Fruit fly (Drosophila melanogaster): ENCODE results near the gene ssp3.

dm6 chr2L:18980982-18981381, 37.2 kb upstream of the ssp3 start:
- TF ChIP-seq Rel (GFP tag; optimal IDR thresholded peaks at IDR 0.05) = no peak
- no peak for TF ChIP-seq Rel (tag; optimal IDR thresholded peaks at IDR 0.05)
- TF ChIP-seq Vsx2 (GFP tag; optimal IDR thresholded peaks at IDR 0.05; ENCODE audit: partially characterized antibody) = no peak
- no peak for TF ChIP-seq psq (GFP tag; optimal IDR thresholded peaks at IDR 0.05)
- no peak for TF ChIP-seq Abd-B (GFP tag; optimal IDR thresholded peaks at IDR 0.05)
- TF ChIP-seq N (GFP tag; optimal IDR thresholded peaks at IDR 0.05) = no peak
- no peak for TF ChIP-seq br (GFP tag; optimal IDR thresholded peaks at IDR 0.05)
- TF ChIP-seq Dif (GFP tag; optimal IDR thresholded peaks at IDR 0.05; ENCODE audit: partially characterized antibody) = no peak

All from whole organism, wandering third instar larva.